Worm (Caenorhabditis elegans) whole organism, L1 larva: ENCODE measurements around the gene Y71H2B.5.

ENCODE experiments used
- C16A3.4 ChIP-seq: fragments of 150-350 bp; optimal IDR thresholded peaks from 2 replicates; lab custom pipeline; 2014; ENCODE audit warnings: missing biosample characterization, missing genetic modification characterization
- F16B12.6 ChIP-seq: fragments of 150-350 bp; optimal IDR thresholded peaks from 2 replicates; lab custom pipeline; 2014; ENCODE audit warnings: missing biosample characterization, missing genetic modification characterization
- Y116A8C.19 ChIP-seq: sonication (generic microtip); optimal IDR thresholded peaks from 2 replicates; lab custom pipeline; 2016; ENCODE audit warnings: missing compliant biosample characterization, missing genetic modification characterization, borderline replicate concordance
- aha-1 ChIP-seq: fragments of 150-350 bp; optimal IDR thresholded peaks from 2 replicates; lab custom pipeline; 2014; ENCODE audit warnings: missing biosample characterization, missing genetic modification characterization
- alr-1 ChIP-seq: fragments of 200-800 bp; sonication (Bioruptor generic); optimal IDR thresholded peaks from 2 replicates; lab custom pipeline; 2018; ENCODE audit warnings: borderline replicate concordance, mild to moderate bottlenecking, missing genetic modification characterization, missing compliant biosample characterization
- aly-2 ChIP-seq: fragments of 150-350 bp; optimal IDR thresholded peaks from 2 replicates; lab custom pipeline; 2014; ENCODE audit warnings: missing biosample characterization, missing genetic modification characterization
- ama-1 ChIP-seq: fragments of 150-350 bp; optimal IDR thresholded peaks from 2 replicates; lab custom pipeline; 2014
- ceh-8 ChIP-seq: fragments of 200-800 bp; sonication (Bioruptor generic); optimal IDR thresholded peaks from 2 replicates; lab custom pipeline; 2018; ENCODE audit warnings: mild to moderate bottlenecking, missing genetic modification characterization, moderate library complexity, missing compliant biosample characterization
- ceh-88 ChIP-seq: fragments of 200-800 bp; sonication (Bioruptor generic); IDR thresholded peaks from 2 replicates; pipeline ENCODE4 v1.3.6; 2022; ENCODE audit warnings: missing genetic modification characterization, missing compliant biosample characterization
- ceh-90 ChIP-seq: sonication (generic microtip); optimal IDR thresholded peaks from 2 replicates; lab custom pipeline; 2016; ENCODE audit warnings: missing genetic modification characterization, missing compliant biosample characterization
- dpl-1 ChIP-seq, 3 experiments: fragments of 150-350 bp in 2 of 3; sonication (generic microtip) in 1 of 3; optimal IDR thresholded peaks; 2 replicates each; lab custom pipeline; 2014 to 2017; ENCODE audit warnings: missing biosample characterization in 3 of 3, missing genetic modification characterization in 3 of 3, missing genetic modification reagents in 3 of 3
- efl-1 ChIP-seq, 4 experiments: fragments of 150-350 bp; optimal IDR thresholded peaks in 3 of 4; peaks in 1 of 4; 1 replicate in 1 of 4; 2 replicates in 3 of 4; lab custom pipeline; 2014; ENCODE audit warnings: missing biosample characterization in 2 of 4, missing genetic modification characterization in 2 of 4, missing genetic modification reagents in 2 of 4
- efl-3 ChIP-seq: fragments of 200-800 bp; sonication (Bioruptor generic); optimal IDR thresholded peaks from 2 replicates; lab custom pipeline; 2018; ENCODE audit warnings: mild to moderate bottlenecking, missing genetic modification characterization, missing compliant biosample characterization
- egl-13 ChIP-seq: sonication (generic microtip); optimal IDR thresholded peaks from 2 replicates; lab custom pipeline; 2016; ENCODE audit warnings: missing genotype, missing genetic modification reagents, missing genetic modification characterization, missing compliant biosample characterization
- egl-27 ChIP-seq, 2 experiments: fragments of 150-350 bp in 1 of 2; sonication (generic microtip); optimal IDR thresholded peaks; 3 replicates each; lab custom pipeline; 2017 to 2018; ENCODE audit warnings: missing biosample characterization in 2 of 2, missing genetic modification characterization in 2 of 2, missing genetic modification reagents in 2 of 2
- elt-3 ChIP-seq, 6 experiments: fragments of 150-350 bp in 1 of 6; sonication (generic microtip); optimal IDR thresholded peaks; 2 replicates each; lab custom pipeline; 2017 to 2018; ENCODE audit warnings: missing biosample characterization in 6 of 6, missing genetic modification characterization in 6 of 6, inconsistent platforms in 1 of 6
- fkh-10 ChIP-seq: sonication (generic microtip); optimal IDR thresholded peaks from 2 replicates; lab custom pipeline; 2017; ENCODE audit warnings: missing biosample characterization, missing genetic modification reagents, missing genetic modification characterization
- fkh-8 ChIP-seq: sonication (generic microtip); optimal IDR thresholded peaks from 2 replicates; lab custom pipeline; 2016; ENCODE audit warnings: mild to moderate bottlenecking, missing genetic modification characterization, missing compliant biosample characterization
- grh-1 ChIP-seq: fragments of 200-800 bp; sonication (Bioruptor generic); IDR thresholded peaks from 2 replicates; pipeline ENCODE4 v1.3.6; 2022; ENCODE audit warnings: missing genetic modification reagents, missing genetic modification characterization, missing compliant biosample characterization
- hlh-17 ChIP-seq: fragments of 200-800 bp; sonication (Bioruptor generic); optimal IDR thresholded peaks from 2 replicates; lab custom pipeline; 2018; ENCODE audit warnings: missing genetic modification characterization, mild to moderate bottlenecking, missing compliant biosample characterization, moderate library complexity, borderline replicate concordance
- irx-1 ChIP-seq: sonication (generic microtip); optimal IDR thresholded peaks from 2 replicates; lab custom pipeline; 2016; ENCODE audit warnings: missing genetic modification characterization, missing compliant biosample characterization
- isw-1 ChIP-seq: fragments of 200-800 bp; sonication (Bioruptor generic); IDR thresholded peaks from 2 replicates; pipeline ENCODE4 v1.3.6; 2022; ENCODE audit warnings: missing genetic modification characterization, missing compliant biosample characterization
- lin-13 ChIP-seq: fragments of 150-350 bp; optimal IDR thresholded peaks from 2 replicates; lab custom pipeline; 2014; ENCODE audit warnings: missing biosample characterization, missing genetic modification reagents, missing genetic modification characterization
- lsy-2 ChIP-seq, 2 experiments: fragments of 150-350 bp; optimal IDR thresholded peaks; 2 replicates each; lab custom pipeline; 2014; ENCODE audit warnings: missing biosample characterization in 2 of 2, missing genetic modification characterization in 2 of 2
- mdl-1 ChIP-seq, 2 experiments: fragments of 150-350 bp; optimal IDR thresholded peaks; 2 replicates each; lab custom pipeline; 2014 to 2017; ENCODE audit warnings: missing biosample characterization in 2 of 2, missing genetic modification characterization in 2 of 2, inconsistent platforms in 1 of 2
- nhr-11 ChIP-seq: fragments of 150-350 bp; optimal IDR thresholded peaks from 2 replicates; lab custom pipeline; 2014; ENCODE audit warnings: missing biosample characterization, missing genetic modification characterization
- nhr-12 ChIP-seq: sonication (generic microtip); optimal IDR thresholded peaks from 2 replicates; lab custom pipeline; 2017; ENCODE audit warnings: missing biosample characterization, missing genetic modification characterization
- nhr-19 ChIP-seq: fragments of 200-800 bp; sonication (Bioruptor generic); conservative IDR thresholded peaks from 2 replicates; pipeline ENCODE4 v1.3.6; 2022; ENCODE audit warnings: missing genetic modification characterization, missing compliant biosample characterization
- nhr-20 ChIP-seq: sonication (generic microtip); optimal IDR thresholded peaks from 2 replicates; lab custom pipeline; 2016; ENCODE audit warnings: mild to moderate bottlenecking, missing genetic modification characterization, missing compliant biosample characterization
- nhr-237 ChIP-seq: fragments of 150-350 bp; optimal IDR thresholded peaks from 2 replicates; lab custom pipeline; 2014; ENCODE audit warnings: missing biosample characterization, missing genetic modification characterization
- nhr-28 ChIP-seq: fragments of 150-350 bp; optimal IDR thresholded peaks from 2 replicates; lab custom pipeline; 2014; ENCODE audit warnings: missing biosample characterization, missing genetic modification characterization
- nhr-76 ChIP-seq: sonication (generic microtip); optimal IDR thresholded peaks from 2 replicates; lab custom pipeline; 2017; ENCODE audit warnings: missing biosample characterization, missing genetic modification characterization
- nhr-77 ChIP-seq: fragments of 150-350 bp; optimal IDR thresholded peaks from 2 replicates; lab custom pipeline; 2014; ENCODE audit warnings: missing biosample characterization, missing genetic modification characterization
- nhr-84 ChIP-seq: sonication (generic microtip); optimal IDR thresholded peaks from 2 replicates; lab custom pipeline; 2017; ENCODE audit warnings: missing biosample characterization, missing genetic modification characterization
- nhr-85 ChIP-seq: sonication (generic microtip); peaks from one replicate; lab custom pipeline; 2016; ENCODE audit warnings: missing genetic modification characterization, inconsistent platforms, missing compliant biosample characterization
- nhr-90 ChIP-seq: sonication (generic microtip); optimal IDR thresholded peaks from 2 replicates; lab custom pipeline; 2016; ENCODE audit warnings: mild to moderate bottlenecking, missing genetic modification characterization, missing compliant biosample characterization; ENCODE audit not compliant: poor library complexity
- snpc-4 ChIP-seq: fragments of 150-350 bp; optimal IDR thresholded peaks from 2 replicates; lab custom pipeline; 2014; ENCODE audit warnings: missing biosample characterization, missing genetic modification characterization
- snu-23 ChIP-seq: sonication (generic microtip); optimal IDR thresholded peaks from 2 replicates; lab custom pipeline; 2016; ENCODE audit warnings: missing genetic modification characterization, missing compliant biosample characterization
- sox-4 ChIP-seq: sonication (generic microtip); optimal IDR thresholded peaks from 2 replicates; lab custom pipeline; 2016; ENCODE audit warnings: missing genetic modification characterization, missing compliant biosample characterization
- sptf-1 ChIP-seq: fragments of 150-350 bp; optimal IDR thresholded peaks from 2 replicates; lab custom pipeline; 2014; ENCODE audit warnings: missing biosample characterization, missing genetic modification characterization
- swsn-7 ChIP-seq: sonication (generic microtip); optimal IDR thresholded peaks from 2 replicates; lab custom pipeline; 2016; ENCODE audit warnings: missing genetic modification characterization, missing compliant biosample characterization
- unc-30 ChIP-seq: sonication (generic microtip); optimal IDR thresholded peaks from 2 replicates; lab custom pipeline; 2017; ENCODE audit warnings: missing biosample characterization, missing genetic modification characterization
- unc-62 ChIP-seq: fragments of 150-350 bp; optimal IDR thresholded peaks from 2 replicates; lab custom pipeline; 2014; ENCODE audit warnings: missing biosample characterization, missing genetic modification reagents, missing genetic modification characterization
- unc-86 ChIP-seq: sonication (generic microtip); optimal IDR thresholded peaks from 2 replicates; lab custom pipeline; 2016; ENCODE audit warnings: missing genetic modification characterization, missing compliant biosample characterization
- vab-15 ChIP-seq: sonication (generic microtip); optimal IDR thresholded peaks from 2 replicates; lab custom pipeline; 2017; ENCODE audit warnings: missing genotype, mild to moderate bottlenecking, missing genetic modification characterization, missing compliant biosample characterization
- zip-4 ChIP-seq: fragments of 200-800 bp; sonication (Bioruptor generic); optimal IDR thresholded peaks from 2 replicates; lab custom pipeline; 2018; ENCODE audit warnings: mild to moderate bottlenecking, missing genetic modification characterization, moderate library complexity, missing compliant biosample characterization
- ztf-11 ChIP-seq, 2 experiments: sonication (generic microtip); optimal IDR thresholded peaks; 2 replicates each; lab custom pipeline; 2016 to 2017; ENCODE audit warnings: missing genetic modification characterization in 2 of 2, missing biosample characterization in 1 of 2, missing compliant biosample characterization in 1 of 2

The Y71H2B.5 gene

DNA sequence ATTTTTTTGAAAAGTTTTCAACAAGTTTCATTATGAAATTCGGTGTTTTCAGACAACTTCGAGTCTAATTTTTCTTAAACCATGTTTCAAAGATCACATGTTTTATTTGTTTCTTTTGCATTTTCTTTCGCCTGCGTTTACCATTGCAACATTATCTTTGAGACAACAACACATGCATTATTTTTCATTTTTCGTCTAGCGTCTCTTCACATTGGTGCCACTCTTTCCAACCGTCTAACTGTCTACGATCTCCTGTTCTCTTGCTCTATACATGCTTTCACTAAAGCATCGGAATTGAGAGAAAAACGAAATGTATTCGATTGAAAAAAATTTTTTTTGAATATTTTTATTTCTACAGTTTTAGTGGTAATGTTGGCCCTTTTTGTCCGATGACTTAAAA lies 29.3 kb upstream of the Y71H2B.5 start (continued):
- TF ChIP-seq nhr-20, result peak; percentile 28
- TF ChIP-seq sptf-1 (tag; lab: Kevin White, UChicago), result no peak
- no peak for TF ChIP-seq lin-13 (GFP tag; lab: Kevin White, UChicago)
- TF ChIP-seq snu-23 (GFP tag; lab: Kevin White, UChicago), result peak; percentile 76
- peak; percentile 27; the same call in 1 of the 2 replicates for TF ChIP-seq isw-1
- TF ChIP-seq elt-3 (tag; optimal IDR thresholded peaks at IDR 0.05; lab: Kevin White, UChicago), result peak in 1 of 6 experiments; percentile 28
- TF ChIP-seq nhr-77 (tag; lab: Kevin White, UChicago), result no peak
- TF ChIP-seq aha-1 (tag; lab: Kevin White, UChicago), result no peak
- no peak for TF ChIP-seq unc-62
- TF ChIP-seq nhr-76 (tag; lab: Kevin White, UChicago), result no peak
- TF ChIP-seq egl-13 (tag; lab: Kevin White, UChicago), result no peak
- TF ChIP-seq F16B12.6 (tag; lab: Kevin White, UChicago), result no peak
- no peak for TF ChIP-seq ztf-11 (tag; optimal IDR thresholded peaks at IDR 0.05; lab: Kevin White, UChicago)
- peak; percentile 40 for TF ChIP-seq irx-1 (tag; lab: Kevin White, UChicago)
- TF ChIP-seq nhr-11, result no peak
- no peak for TF ChIP-seq unc-30 (tag; lab: Kevin White, UChicago)
- TF ChIP-seq mdl-1 (tag; optimal IDR thresholded peaks at IDR 0.05; lab: Kevin White, UChicago), result peak in 1 of 2 experiments; percentile 71
- TF ChIP-seq nhr-85 (tag; lab: Kevin White, UChicago), result peak; percentile 69
- TF ChIP-seq ceh-90 (tag; lab: Kevin White, UChicago), result no peak
- TF ChIP-seq Y116A8C.19 (tag; lab: Kevin White, UChicago), result no peak
- peak; percentile 33 for TF ChIP-seq aly-2 (tag; lab: Kevin White, UChicago)
- no peak for TF ChIP-seq ceh-88 (GFP tag; lab: Robert Waterston, UW)
- no peak for TF ChIP-seq nhr-12 (tag; lab: Kevin White, UChicago)
- no peak for TF ChIP-seq nhr-90
- peak; percentile 14 for TF ChIP-seq C16A3.4 (tag; lab: Kevin White, UChicago)
- no peak for TF ChIP-seq efl-3
- peak; percentile 16 for TF ChIP-seq fkh-8 (tag; lab: Kevin White, UChicago)
- TF ChIP-seq alr-1 (tag; lab: Kevin White, UChicago), result no peak
- no peak for TF ChIP-seq zip-4 (GFP tag; lab: Kevin White, UChicago)
- peak; percentile 76 to 77 for TF ChIP-seq lsy-2 (tag; optimal IDR thresholded peaks at IDR 0.05; lab: Kevin White, UChicago)
- peak; percentile 21 for TF ChIP-seq unc-86 (tag; lab: Kevin White, UChicago)
- TF ChIP-seq grh-1 (GFP tag; lab: Robert Waterston, UW), result no peak
- TF ChIP-seq egl-27 (tag; optimal IDR thresholded peaks at IDR 0.05; lab: Kevin White, UChicago), result no peak
- TF ChIP-seq vab-15 (tag; lab: Kevin White, UChicago), result no peak
- TF ChIP-seq swsn-7 (tag; lab: Kevin White, UChicago), result peak; percentile 66
- no peak for TF ChIP-seq nhr-237
- TF ChIP-seq nhr-28, result no peak
- peak; percentile 74 to 78 for TF ChIP-seq efl-1 (optimal IDR thresholded peaks at IDR 0.05; lab: Kevin White, UChicago)
- peak; percentile 52 to 93 for TF ChIP-seq efl-1 (GFP tag; optimal IDR thresholded peaks at IDR 0.05 in 1 of 2; lab: Kevin White, UChicago)
- no peak; the same call in 1 of the 2 replicates for TF ChIP-seq nhr-19 (GFP tag; lab: Robert Waterston, UW)
- no peak for TF ChIP-seq snpc-4 (tag; lab: Kevin White, UChicago)
- TF ChIP-seq sox-4 (tag; lab: Kevin White, UChicago), result no peak
- TF ChIP-seq nhr-84 (tag; lab: Kevin White, UChicago), result no peak
- TF ChIP-seq fkh-10 (GFP tag; lab: Kevin White, UChicago), result no peak
- TF ChIP-seq ama-1 (lab: Kevin White, UChicago), result no peak
- no peak for TF ChIP-seq hlh-17 (GFP tag; lab: Kevin White, UChicago)
- TF ChIP-seq ceh-8, result no peak
- TF ChIP-seq dpl-1 (GFP tag; optimal IDR thresholded peaks at IDR 0.05; lab: Kevin White, UChicago), result peak in 2 of 3 experiments; percentile 51 to 53
